Worm (Caenorhabditis elegans) whole organism, young adult: Measurements from ENCODE around the gene unc-112.

Experiments
- B0035.1 ChIP-seq: sonication (generic microtip); optimal IDR thresholded peaks from 2 replicates; lab custom pipeline; 2016; ENCODE audit warnings: missing genetic modification characterization, mild to moderate bottlenecking, missing compliant biosample characterization, missing genotype, missing genetic modification reagents
- D2030.7 ChIP-seq: fragments of 200-800 bp; sonication (Bioruptor generic); IDR thresholded peaks from 2 replicates; pipeline ENCODE4 v1.3.6; 2022; ENCODE audit warnings: missing genetic modification reagents, missing genetic modification characterization, missing compliant biosample characterization
- F10E7.11 ChIP-seq: sonication (generic microtip); optimal IDR thresholded peaks from 2 replicates; lab custom pipeline; 2017; ENCODE audit warnings: mild to moderate bottlenecking, missing genetic modification characterization, moderate library complexity, missing compliant biosample characterization
- F22D6.2 ChIP-seq: sonication (generic microtip); optimal IDR thresholded peaks from 2 replicates; lab custom pipeline; 2016; ENCODE audit warnings: mild to moderate bottlenecking, missing genetic modification characterization, missing compliant biosample characterization
- F33H1.4 ChIP-seq: fragments of 200-800 bp; sonication (Bioruptor generic); IDR thresholded peaks from 2 replicates; pipeline ENCODE4 v1.3.6; 2022; ENCODE audit warnings: missing genetic modification reagents, missing genetic modification characterization, missing compliant biosample characterization
- F37B4.10 ChIP-seq: fragments of 200-800 bp; sonication (Bioruptor generic); IDR thresholded peaks from 2 replicates; pipeline ENCODE4 v1.3.6; 2022; ENCODE audit warnings: missing genetic modification characterization, missing compliant biosample characterization
- K12H6.12 ChIP-seq: fragments of 200-800 bp; sonication (Bioruptor generic); optimal IDR thresholded peaks from 2 replicates; lab custom pipeline; 2018; ENCODE audit warnings: mild to moderate bottlenecking, missing genetic modification characterization, missing compliant biosample characterization
- Y53F4B.3 ChIP-seq: fragments of 200-800 bp; sonication (Bioruptor generic); IDR thresholded peaks from 2 replicates; pipeline ENCODE4 v1.3.6; 2022; ENCODE audit warnings: missing genetic modification reagents, missing genetic modification characterization, missing compliant biosample characterization
- Y53G8AR.9 ChIP-seq: fragments of 200-800 bp; sonication (Bioruptor generic); conservative IDR thresholded peaks from 2 replicates; pipeline ENCODE4 v1.3.6; 2022; ENCODE audit warnings: missing genetic modification reagents, missing genetic modification characterization, missing compliant biosample characterization
- Y79H2A.3 ChIP-seq: fragments of 200-800 bp; sonication (Bioruptor generic); conservative IDR thresholded peaks from 2 replicates; pipeline ENCODE4 v1.3.6; 2022; ENCODE audit warnings: missing genetic modification reagents, missing genetic modification characterization, missing compliant biosample characterization
- ZK185.1 ChIP-seq: sonication (generic microtip); optimal IDR thresholded peaks from 2 replicates; lab custom pipeline; 2016; ENCODE audit warnings: mild to moderate bottlenecking, missing genetic modification characterization, missing compliant biosample characterization; ENCODE audit not compliant: poor library complexity, severe bottlenecking
- akir-1 ChIP-seq: fragments of 200-800 bp; sonication (Bioruptor generic); optimal IDR thresholded peaks from 2 replicates; lab custom pipeline; 2018; ENCODE audit warnings: mild to moderate bottlenecking, missing genetic modification characterization, moderate library complexity, missing compliant biosample characterization
- aptf-2 ChIP-seq: fragments of 200-800 bp; sonication (Bioruptor generic); conservative IDR thresholded peaks from 2 replicates; pipeline ENCODE4 v1.3.6; 2022; ENCODE audit warnings: missing genetic modification reagents, missing genetic modification characterization, missing compliant biosample characterization
- aptf-3 ChIP-seq: fragments of 200-800 bp; sonication (Bioruptor generic); IDR thresholded peaks from 2 replicates; pipeline ENCODE4 v1.3.6; 2022; ENCODE audit warnings: missing genetic modification characterization, missing compliant biosample characterization
- attf-3 ChIP-seq: fragments of 200-800 bp; sonication (Bioruptor generic); conservative IDR thresholded peaks from 2 replicates; pipeline ENCODE4 v1.3.6; 2022; ENCODE audit warnings: missing genetic modification reagents, missing genetic modification characterization, missing compliant biosample characterization
- attf-5 ChIP-seq: fragments of 200-800 bp; sonication (Bioruptor generic); optimal IDR thresholded peaks from 2 replicates; lab custom pipeline; 2018; ENCODE audit warnings: mild to moderate bottlenecking, missing genetic modification characterization, missing compliant biosample characterization
- attf-6 ChIP-seq: fragments of 200-800 bp; sonication (Bioruptor generic); IDR thresholded peaks from 2 replicates; pipeline ENCODE4 v1.3.6; 2022; ENCODE audit warnings: missing genetic modification reagents, missing genetic modification characterization, missing compliant biosample characterization
- cebp-2 ChIP-seq: fragments of 200-800 bp; sonication (Bioruptor generic); IDR thresholded peaks from 2 replicates; pipeline ENCODE4 v1.3.6; 2022; ENCODE audit warnings: missing genetic modification characterization, missing compliant biosample characterization
- ceh-100 ChIP-seq: fragments of 200-800 bp; sonication (Bioruptor generic); IDR thresholded peaks from 2 replicates; pipeline ENCODE4 v1.3.6; 2022; ENCODE audit warnings: missing genetic modification reagents, missing genetic modification characterization, missing compliant biosample characterization
- ceh-58 ChIP-seq: fragments of 200-800 bp; sonication (Bioruptor generic); IDR thresholded peaks from 2 replicates; pipeline ENCODE4 v1.3.6; 2022; ENCODE audit warnings: missing genetic modification characterization, missing compliant biosample characterization
- efl-1 ChIP-seq: fragments of 150-350 bp; optimal IDR thresholded peaks from 2 replicates; lab custom pipeline; 2014; ENCODE audit warnings: missing biosample characterization, missing genetic modification reagents, missing genetic modification characterization
- ets-4 ChIP-seq: fragments of 200-800 bp; sonication (Bioruptor generic); optimal IDR thresholded peaks from 2 replicates; lab custom pipeline; 2018; ENCODE audit warnings: mild to moderate bottlenecking, missing genetic modification characterization, missing compliant biosample characterization
- hmg-1.2 ChIP-seq: fragments of 200-800 bp; sonication (Bioruptor generic); IDR thresholded peaks from 2 replicates; pipeline ENCODE4 v1.3.6; 2022; ENCODE audit warnings: missing genetic modification reagents, missing genetic modification characterization, missing compliant biosample characterization
- let-607 ChIP-seq, 2 experiments: fragments of 200-800 bp in 1 of 2; sonication (Bioruptor generic) in 1 of 2; sonication (generic microtip) in 1 of 2; optimal IDR thresholded peaks; 2 replicates each; lab custom pipeline; 2016 to 2018; ENCODE audit warnings: mild to moderate bottlenecking in 2 of 2, missing compliant biosample characterization in 2 of 2, missing genetic modification characterization in 2 of 2, moderate library complexity in 2 of 2, missing genotype in 1 of 2
- lin-35 ChIP-seq, 3 experiments: fragments of 150-350 bp in 2 of 3; sonication (generic microtip) in 1 of 3; optimal IDR thresholded peaks; 2 replicates each; lab custom pipeline; 2014 to 2018; ENCODE audit warnings: missing biosample characterization in 3 of 3, missing genetic modification characterization in 3 of 3, missing genetic modification reagents in 3 of 3
- lsl-1 ChIP-seq: fragments of 200-800 bp; sonication (Bioruptor generic); optimal IDR thresholded peaks from 2 replicates; lab custom pipeline; 2018; ENCODE audit warnings: mild to moderate bottlenecking, missing genetic modification characterization, moderate library complexity, missing compliant biosample characterization
- madf-6 ChIP-seq: fragments of 200-800 bp; sonication (Bioruptor generic); IDR thresholded peaks from 2 replicates; pipeline ENCODE4 v1.3.6; 2022; ENCODE audit warnings: missing genetic modification reagents, missing genetic modification characterization, missing compliant biosample characterization
- madf-8 ChIP-seq: fragments of 200-800 bp; sonication (Bioruptor generic); conservative IDR thresholded peaks from 2 replicates; pipeline ENCODE4 v1.3.6; 2022; ENCODE audit warnings: missing genetic modification reagents, missing genetic modification characterization, missing compliant biosample characterization
- mcd-1 ChIP-seq: fragments of 200-800 bp; sonication (Bioruptor generic); IDR thresholded peaks from 2 replicates; pipeline ENCODE4 v1.3.6; 2022; ENCODE audit warnings: missing genetic modification reagents, missing genetic modification characterization, missing compliant biosample characterization
- mel-28 ChIP-seq: sonication (generic microtip); optimal IDR thresholded peaks from 2 replicates; lab custom pipeline; 2016; ENCODE audit warnings: borderline replicate concordance, mild to moderate bottlenecking, missing genetic modification characterization, missing compliant biosample characterization
- mes-4 ChIP-seq: sonication (generic microtip); optimal IDR thresholded peaks from 2 replicates; lab custom pipeline; 2016; ENCODE audit warnings: missing genotype, missing genetic modification characterization, missing compliant biosample characterization
- nfya-1 ChIP-seq: sonication (generic microtip); optimal IDR thresholded peaks from 2 replicates; lab custom pipeline; 2017; ENCODE audit warnings: antibody characterized with exemption, missing compliant biosample characterization, missing genetic modification characterization, borderline replicate concordance; ENCODE audit not compliant: insufficient read depth
- nfya-2 ChIP-seq: fragments of 200-800 bp; sonication (Bioruptor generic); IDR thresholded peaks from 2 replicates; pipeline ENCODE4 v1.3.6; 2022; ENCODE audit warnings: missing genetic modification reagents, missing genetic modification characterization, missing compliant biosample characterization
- rpc-1 ChIP-seq, 2 experiments: fragments of 150-350 bp in 1 of 2; sonication (generic microtip) in 1 of 2; optimal IDR thresholded peaks; 2 replicates each; lab custom pipeline; 2014 to 2018; ENCODE audit warnings: missing biosample characterization in 1 of 2, missing genetic modification characterization in 1 of 2, missing genetic modification reagents in 1 of 2, missing genotype in 1 of 2
- sea-2 ChIP-seq: fragments of 200-800 bp; sonication (Bioruptor generic); IDR thresholded peaks from 2 replicates; pipeline ENCODE4 v1.3.6; 2022; ENCODE audit warnings: missing genetic modification characterization, missing compliant biosample characterization
- snpc-1.1 ChIP-seq: sonication (generic microtip); optimal IDR thresholded peaks from 2 replicates; lab custom pipeline; 2017; ENCODE audit warnings: missing genetic modification characterization, mild to moderate bottlenecking, missing compliant biosample characterization, antibody characterized with exemption, moderate library complexity, missing genotype, missing genetic modification reagents; ENCODE audit not compliant: insufficient read depth
- snpc-3.4 ChIP-seq: sonication (generic microtip); optimal IDR thresholded peaks from 2 replicates; lab custom pipeline; 2017; ENCODE audit warnings: missing genetic modification characterization, mild to moderate bottlenecking, missing compliant biosample characterization, antibody characterized with exemption, moderate library complexity, missing genotype, missing genetic modification reagents
- snpc-4 ChIP-seq, 5 experiments: fragments of 150-350 bp in 1 of 5; sonication (generic microtip) in 4 of 5; optimal IDR thresholded peaks; 2 replicates each; lab custom pipeline; 2014 to 2018; ENCODE audit warnings: missing genetic modification characterization in 5 of 5, missing biosample characterization in 3 of 5, antibody characterized with exemption in 2 of 5, mild to moderate bottlenecking in 2 of 5, missing compliant biosample characterization in 2 of 5, missing genotype in 2 of 5, moderate library complexity in 2 of 5, missing genetic modification reagents in 1 of 5
- somi-1 ChIP-seq: fragments of 200-800 bp; sonication (Bioruptor generic); optimal IDR thresholded peaks from 2 replicates; lab custom pipeline; 2018; ENCODE audit warnings: mild to moderate bottlenecking, missing genetic modification characterization, missing compliant biosample characterization
- tbp1 ChIP-seq: fragments of 200-800 bp; sonication (Bioruptor generic); optimal IDR thresholded peaks from 2 replicates; lab custom pipeline; 2018; ENCODE audit warnings: mild to moderate bottlenecking, missing genetic modification characterization, missing compliant biosample characterization
- tbx-9 ChIP-seq: sonication (generic microtip); optimal IDR thresholded peaks from 2 replicates; lab custom pipeline; 2016; ENCODE audit warnings: borderline replicate concordance, missing genetic modification characterization, inconsistent platforms, missing compliant biosample characterization
- xnd-1 ChIP-seq: sonication (generic microtip); optimal IDR thresholded peaks from 2 replicates; lab custom pipeline; 2016; ENCODE audit warnings: missing genotype, missing genetic modification reagents, missing genetic modification characterization, missing compliant biosample characterization
- zim-3 ChIP-seq: sonication (generic microtip); optimal IDR thresholded peaks from 2 replicates; lab custom pipeline; 2017; ENCODE audit warnings: mild to moderate bottlenecking, missing genetic modification characterization, moderate library complexity, missing compliant biosample characterization
- ztf-25 ChIP-seq: fragments of 200-800 bp; sonication (Bioruptor generic); IDR thresholded peaks from 2 replicates; pipeline ENCODE4 v1.3.6; 2022; ENCODE audit warnings: missing genetic modification reagents, missing genetic modification characterization, missing compliant biosample characterization
- ztf-3 ChIP-seq: fragments of 200-800 bp; sonication (Bioruptor generic); optimal IDR thresholded peaks from 2 replicates; lab custom pipeline; 2018; ENCODE audit warnings: mild to moderate bottlenecking, missing genetic modification characterization, missing compliant biosample characterization

unc-112 gene

DNA sequence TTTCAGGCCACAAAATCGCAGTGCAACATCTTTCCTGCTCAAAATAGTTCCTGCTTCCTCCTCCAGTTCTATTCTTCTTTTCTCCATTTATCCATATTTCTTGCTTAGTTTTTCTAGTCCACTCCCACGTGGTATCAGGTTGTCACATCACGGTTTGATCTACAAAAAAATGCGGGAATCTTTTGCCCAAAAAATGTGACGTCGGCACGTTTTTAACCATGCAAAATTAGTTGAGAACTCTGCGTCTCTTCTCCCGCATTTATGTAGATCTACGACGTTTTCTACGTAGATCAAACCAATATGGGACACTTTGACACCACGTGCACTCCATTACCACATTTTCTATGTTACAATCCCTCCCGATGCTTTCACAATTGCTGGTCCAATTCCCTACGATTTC lies 54.4 kb downstream of the unc-112 start:
- TF ChIP-seq attf-6 (GFP tag; lab: Robert Waterston, UW): no peak
- no peak for TF ChIP-seq F10E7.11 (tag; lab: Kevin White, UChicago)
- no peak for TF ChIP-seq lsl-1 (GFP tag; lab: Kevin White, UChicago)
- TF ChIP-seq madf-8: peak; percentile 54; the same call in 1 of the 2 replicates
- TF ChIP-seq efl-1 (GFP tag; lab: Kevin White, UChicago): peak; percentile 45
- no peak for TF ChIP-seq let-607 (tag; optimal IDR thresholded peaks at IDR 0.05; lab: Kevin White, UChicago)
- no peak for TF ChIP-seq ets-4
- no peak for TF ChIP-seq zim-3 (tag; lab: Kevin White, UChicago)
- TF ChIP-seq hmg-1.2 (GFP tag; lab: Robert Waterston, UW): 0 out of 2 replicates have a peak, but pooled peaks have one; percentile 17
- TF ChIP-seq attf-3 (GFP tag; lab: Robert Waterston, UW): no peak
- no peak for TF ChIP-seq K12H6.12
- no peak for TF ChIP-seq Y53F4B.3 (GFP tag; lab: Robert Waterston, UW)
- TF ChIP-seq lin-35 (GFP tag; optimal IDR thresholded peaks at IDR 0.05; lab: Kevin White, UChicago): no peak
- no peak for TF ChIP-seq ceh-58
- TF ChIP-seq nfya-1 (tag; lab: Kevin White, UChicago): no peak
- TF ChIP-seq snpc-3.4: no peak
- no peak for TF ChIP-seq mcd-1 (GFP tag; lab: Robert Waterston, UW)
- no peak for TF ChIP-seq B0035.1 (tag; lab: Kevin White, UChicago)
- 0 out of 2 replicates have a peak, but pooled peaks have one; percentile 28 for TF ChIP-seq F33H1.4
- TF ChIP-seq ceh-100: no peak
- no peak for TF ChIP-seq ZK185.1 (tag; lab: Kevin White, UChicago)
- no peak for TF ChIP-seq rpc-1 (optimal IDR thresholded peaks at IDR 0.05; lab: Kevin White, UChicago)
- TF ChIP-seq rpc-1 (tag; optimal IDR thresholded peaks at IDR 0.05; lab: Kevin White, UChicago): no peak
- TF ChIP-seq F37B4.10 (GFP tag; lab: Robert Waterston, UW): no peak
- no peak for TF ChIP-seq ztf-3 (GFP tag; lab: Kevin White, UChicago)
- no peak for TF ChIP-seq mel-28 (tag; lab: Kevin White, UChicago)
- TF ChIP-seq madf-6 (GFP tag; lab: Robert Waterston, UW): peak; percentile 78
- no peak for TF ChIP-seq tbp1 (GFP tag; lab: Kevin White, UChicago)
- no peak for TF ChIP-seq sea-2 (GFP tag; lab: Robert Waterston, UW)
- no peak for TF ChIP-seq somi-1
- TF ChIP-seq tbx-9 (tag; lab: Kevin White, UChicago): no peak
- no peak for TF ChIP-seq akir-1
- no peak for TF ChIP-seq aptf-2 (GFP tag; lab: Robert Waterston, UW)
- no peak for TF ChIP-seq mes-4 (tag; lab: Kevin White, UChicago)
- no peak for TF ChIP-seq snpc-1.1
- TF ChIP-seq attf-5 (GFP tag; lab: Kevin White, UChicago): no peak
- TF ChIP-seq F22D6.2 (tag; lab: Kevin White, UChicago): no peak
- no peak for TF ChIP-seq Y53G8AR.9 (GFP tag; lab: Robert Waterston, UW)
- no peak for TF ChIP-seq aptf-3 (GFP tag; lab: Robert Waterston, UW)
- TF ChIP-seq nfya-2 (GFP tag; lab: Robert Waterston, UW): no peak
- TF ChIP-seq cebp-2 (GFP tag; lab: Robert Waterston, UW): no peak
- peak; percentile 21 for TF ChIP-seq xnd-1
- no peak for TF ChIP-seq snpc-4 (GFP tag; optimal IDR thresholded peaks at IDR 0.05; lab: Kevin White, UChicago)
- TF ChIP-seq snpc-4 (tag; optimal IDR thresholded peaks at IDR 0.05; lab: Kevin White, UChicago): no peak
- no peak for TF ChIP-seq Y79H2A.3 (GFP tag; lab: Robert Waterston, UW)
- no peak for TF ChIP-seq ztf-25 (GFP tag; lab: Robert Waterston, UW)
- TF ChIP-seq D2030.7: no peak
